Worm (Caenorhabditis elegans): Measurements from ENCODE around the gene T23G7.2.

T23G7.2 gene

DNA sequence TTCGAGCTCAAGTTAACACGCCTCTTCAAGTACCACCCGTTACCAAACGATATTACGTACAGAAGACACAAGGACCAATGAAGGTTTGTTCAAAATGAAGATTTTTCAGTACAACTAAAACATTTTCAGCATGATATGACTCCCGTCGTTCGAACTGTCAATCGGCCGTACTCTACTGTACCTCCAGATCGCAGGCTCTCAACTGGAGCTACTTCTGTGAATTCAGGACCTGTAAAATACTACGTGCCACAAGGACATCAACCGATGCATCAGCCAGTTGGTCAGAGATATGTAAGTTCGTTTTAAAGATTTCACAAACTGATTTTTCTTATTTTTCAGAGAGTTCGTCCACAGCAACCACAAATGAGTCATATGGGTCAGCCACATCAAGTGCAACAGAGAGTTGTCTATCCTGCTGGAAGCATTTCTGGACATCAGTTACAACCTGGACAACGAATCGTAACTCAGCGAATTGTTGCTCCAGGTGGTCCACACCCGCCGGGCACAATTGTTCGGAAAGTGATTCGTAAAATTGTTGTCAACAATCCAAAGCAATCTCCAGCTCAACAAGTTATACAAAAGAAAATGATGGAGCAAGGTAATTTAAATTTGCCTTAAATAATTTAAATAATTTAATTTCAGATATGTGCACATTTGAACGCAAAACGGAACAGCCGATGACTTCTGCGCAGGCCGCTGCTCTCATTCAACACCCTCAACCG lies 1.1 kb downstream of the T23G7.2 start:
- TF ChIP-seq fkh-2 (tag; optimal IDR thresholded peaks at IDR 0.05) (no peak), elt-1 (tag; optimal IDR thresholded peaks at IDR 0.05) (no peak), nhr-67 (tag; optimal IDR thresholded peaks at IDR 0.05) (no peak), ZK546.5 (tag; optimal IDR thresholded peaks at IDR 0.05) (no peak), lsy-12 (tag; optimal IDR thresholded peaks at IDR 0.05) (no peak), daf-12 (tag; optimal IDR thresholded peaks at IDR 0.05) (no peak), hmg-11 (tag; optimal IDR thresholded peaks at IDR 0.05) (no peak), ztf-11 (tag; optimal IDR thresholded peaks at IDR 0.05) (no peak)

DNA sequence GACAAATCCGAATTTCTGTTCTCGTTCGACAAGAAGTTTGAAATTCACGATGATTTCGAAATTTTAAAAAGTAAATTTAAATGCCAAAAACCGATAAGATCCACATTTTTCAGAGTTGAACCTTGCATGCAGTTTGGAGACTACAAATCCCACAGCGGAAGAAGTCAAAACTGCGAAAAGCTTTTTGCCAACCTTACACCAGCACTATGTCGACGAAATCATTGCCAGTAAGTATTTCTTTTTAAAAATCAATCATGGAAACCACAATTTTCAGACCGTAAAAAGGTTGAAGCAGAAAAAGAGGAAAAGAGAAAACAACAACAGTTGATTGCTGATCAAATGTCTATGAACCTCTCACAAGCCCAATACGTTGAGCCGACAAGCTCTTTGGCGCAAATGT lies 1.9 kb downstream of the T23G7.2 start:
- no peak for TF ChIP-seq elt-1 (tag; optimal IDR thresholded peaks at IDR 0.05)
- TF ChIP-seq tbx-2 (tag; optimal IDR thresholded peaks at IDR 0.05) = no peak
- TF ChIP-seq lin-15B (tag; optimal IDR thresholded peaks at IDR 0.05) = no peak
- TF ChIP-seq fos-1 (tag; optimal IDR thresholded peaks at IDR 0.05) = no peak
- TF ChIP-seq ceh-9 (tag; optimal IDR thresholded peaks at IDR 0.05) = no peak
- TF ChIP-seq daf-12 (tag; optimal IDR thresholded peaks at IDR 0.05) = no peak
- TF ChIP-seq lsy-12 (tag; optimal IDR thresholded peaks at IDR 0.05) = no peak
- no peak for TF ChIP-seq skn-1 (tag; optimal IDR thresholded peaks at IDR 0.05)
- no peak for TF ChIP-seq fkh-2 (tag; optimal IDR thresholded peaks at IDR 0.05)

DNA sequence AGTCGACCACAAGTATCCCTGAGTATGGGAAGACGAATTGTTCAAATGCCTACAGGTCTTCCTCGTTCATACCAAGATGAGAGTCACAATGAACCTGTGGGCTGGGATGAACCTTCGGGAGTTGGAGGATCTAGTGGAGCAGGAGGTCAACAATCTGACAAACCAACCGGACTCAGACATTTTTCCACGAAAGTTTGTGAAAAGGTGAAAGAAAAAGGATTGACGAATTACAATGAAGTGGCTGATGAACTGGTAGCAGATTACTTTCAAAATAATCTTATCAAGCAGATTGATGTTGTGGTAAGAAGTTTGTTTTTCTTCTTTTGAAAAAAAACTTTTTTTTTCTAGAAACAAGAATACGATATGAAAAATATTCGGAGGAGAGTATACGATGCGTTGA lies 2.7 kb downstream of the T23G7.2 start:
- TF ChIP-seq fkh-10 (GFP tag; optimal IDR thresholded peaks at IDR 0.05) (no peak), tbx-2 (tag; optimal IDR thresholded peaks at IDR 0.05) (no peak), ceh-28 (tag; optimal IDR thresholded peaks at IDR 0.05) (no peak), nhr-23 (tag; optimal IDR thresholded peaks at IDR 0.05) (no peak), nhr-28 (tag; optimal IDR thresholded peaks at IDR 0.05) (no peak), ceh-82 (tag; optimal IDR thresholded peaks at IDR 0.05) (no peak), ceh-16 (tag; optimal IDR thresholded peaks at IDR 0.05) (no peak), nhr-237 (tag; optimal IDR thresholded peaks at IDR 0.05) (no peak), nhr-76 (tag; optimal IDR thresholded peaks at IDR 0.05) (no peak), nfya-1 (tag; optimal IDR thresholded peaks at IDR 0.05; ENCODE audit: insufficient read depth) (no peak), elt-3 (tag; optimal IDR thresholded peaks at IDR 0.05) (no peak)

DNA sequence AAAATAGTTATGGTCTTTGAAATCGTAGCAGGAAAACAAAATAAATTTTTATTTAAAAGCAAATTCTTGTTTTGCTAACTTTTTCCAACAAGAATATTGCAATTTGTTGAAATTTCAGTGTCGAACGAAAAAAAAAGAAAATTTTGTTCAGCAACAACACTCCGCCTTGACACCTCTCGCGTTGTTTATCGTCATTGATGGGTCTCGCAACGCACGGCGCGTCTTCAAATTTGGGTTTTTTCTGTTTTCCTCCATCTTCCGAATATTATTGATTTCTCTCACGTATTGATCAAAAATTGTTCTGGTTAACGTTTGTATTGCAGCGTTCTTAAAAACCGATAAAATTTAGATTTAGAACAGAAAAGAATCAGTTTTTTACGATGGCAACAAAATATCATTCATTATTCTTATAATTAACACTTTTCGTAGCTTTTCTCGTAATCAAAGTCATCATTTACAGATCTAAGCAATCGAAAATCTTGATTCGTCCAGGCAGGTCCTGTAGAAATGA lies 3.2 kb downstream of the T23G7.2 start, which contains the start of gene dpl-1:
TSS of gene dpl-1 (plus strand) at position 461 of the 511 bp plus-strand sequence.
- TF ChIP-seq nhr-43 (tag; optimal IDR thresholded peaks at IDR 0.05; ENCODE audit: poor library complexity, severe bottlenecking) (no peak), hmg-11 (tag; optimal IDR thresholded peaks at IDR 0.05) (no peak), egl-5 (tag; optimal IDR thresholded peaks at IDR 0.05) (peak; percentile 19), nhr-25 (tag; optimal IDR thresholded peaks at IDR 0.05) (peak; percentile 47), elt-3 (tag; optimal IDR thresholded peaks at IDR 0.05) (no peak), nfya-1 (tag; optimal IDR thresholded peaks at IDR 0.05; ENCODE audit: insufficient read depth) (peak; percentile 62), tbx-2 (tag; optimal IDR thresholded peaks at IDR 0.05) (no peak), ceh-82 (tag; optimal IDR thresholded peaks at IDR 0.05) (no peak), lin-15B (tag; optimal IDR thresholded peaks at IDR 0.05) (peak; percentile 63), daf-12 (tag; optimal IDR thresholded peaks at IDR 0.05) (no peak), ZK546.5 (tag; optimal IDR thresholded peaks at IDR 0.05) (no peak), mml-1 (tag; optimal IDR thresholded peaks at IDR 0.05) (no peak), egl-27 (tag; optimal IDR thresholded peaks at IDR 0.05) (no peak), lsy-12 (tag; optimal IDR thresholded peaks at IDR 0.05) (no peak), pha-4 (tag; optimal IDR thresholded peaks at IDR 0.05) (peak; percentile 74), fkh-2 (tag; optimal IDR thresholded peaks at IDR 0.05) (no peak), elt-2 (tag; optimal IDR thresholded peaks at IDR 0.05) (peak; percentile 21), fkh-10 (GFP tag; optimal IDR thresholded peaks at IDR 0.05) (no peak), mdl-1 (tag; optimal IDR thresholded peaks at IDR 0.05) (no peak), unc-62 (GFP tag; optimal IDR thresholded peaks at IDR 0.05) (no peak), eor-1 (tag; optimal IDR thresholded peaks at IDR 0.05) (no peak), nhr-237 (tag; optimal IDR thresholded peaks at IDR 0.05) (no peak), nhr-67 (tag; optimal IDR thresholded peaks at IDR 0.05) (no peak)
